Worm (Caenorhabditis elegans): Measurements from ENCODE around the gene Y32H12A.7.

Y32H12A.7 gene

ce11 chrIII:5338787-5339186 is 46.4 kb downstream of the Y32H12A.7 start:
- TF ChIP-seq cey-2 (tag; optimal IDR thresholded peaks at IDR 0.05; ENCODE audit: borderline replicate concordance, insufficient read depth) (no peak), sdz-12 (GFP tag; optimal IDR thresholded peaks at IDR 0.05) (no peak), hlh-30 (tag; optimal IDR thresholded peaks at IDR 0.05; ENCODE audit: insufficient read depth) (no peak), egl-27 (tag; optimal IDR thresholded peaks at IDR 0.05) (no peak), Y105C5A.15 (GFP tag; IDR thresholded peaks at IDR 0.05) (no peak), aha-1 (tag) (no peak), lir-3 (tag; optimal IDR thresholded peaks at IDR 0.05) (no peak), Y75B8A.6 (GFP tag; IDR thresholded peaks at IDR 0.05) (no peak), zip-2 (tag; optimal IDR thresholded peaks at IDR 0.05) (no peak), mdl-1 (tag; optimal IDR thresholded peaks at IDR 0.05) (no peak), mdt-29 (GFP tag; IDR thresholded peaks at IDR 0.05) (no peak), snpc-4 (tag; optimal IDR thresholded peaks at IDR 0.05) (no peak), F26F4.8 (GFP tag; conservative IDR thresholded peaks at IDR 0.05) (no peak), mep-1 (tag; optimal IDR thresholded peaks at IDR 0.05) (no peak), aly-2 (tag; optimal IDR thresholded peaks at IDR 0.05) (no peak), daf-8 (GFP tag; IDR thresholded peaks at IDR 0.05) (no peak), lin-39 (tag; optimal IDR thresholded peaks at IDR 0.05) (no peak), ceh-82 (tag; optimal IDR thresholded peaks at IDR 0.05) (no peak)

DNA sequence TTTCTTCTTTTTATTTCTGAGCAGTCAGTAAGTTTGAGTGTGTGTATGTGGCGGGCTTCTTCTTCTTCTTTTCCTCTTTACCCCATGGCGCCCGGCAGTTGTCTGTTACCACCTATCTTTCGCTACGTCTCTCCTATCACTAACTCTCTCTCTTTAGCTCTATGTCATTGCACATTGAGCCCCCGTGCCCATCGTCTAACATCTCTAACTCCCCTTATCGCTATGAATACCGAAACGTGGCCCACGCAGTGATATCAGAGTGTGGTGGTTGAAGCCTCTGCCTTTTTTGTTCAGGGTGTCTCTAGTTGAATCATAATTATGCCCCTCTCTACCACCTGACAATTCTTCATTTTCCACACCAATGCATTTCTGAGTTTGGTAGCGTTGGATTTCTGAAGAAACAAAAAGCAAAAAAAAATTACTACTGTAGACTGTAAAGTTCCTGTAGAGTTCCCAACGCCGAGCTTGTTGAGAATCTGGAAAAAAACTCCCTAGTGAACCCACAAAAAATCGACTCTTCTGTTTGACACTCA is 50.6 kb downstream of the Y32H12A.7 start:
- no peak for TF ChIP-seq aha-1 (tag)
- no peak for TF ChIP-seq mes-2 (tag; optimal IDR thresholded peaks at IDR 0.05; ENCODE audit: poor library complexity, severe bottlenecking)
- no peak for TF ChIP-seq set-16 (GFP tag; IDR thresholded peaks at IDR 0.05)
- no peak for TF ChIP-seq zfp-2 (tag; optimal IDR thresholded peaks at IDR 0.05)
- no peak for TF ChIP-seq madf-5 (GFP tag; IDR thresholded peaks at IDR 0.05)
- no peak for TF ChIP-seq unc-39 (tag; optimal IDR thresholded peaks at IDR 0.05)
- TF ChIP-seq sdz-12 (GFP tag; optimal IDR thresholded peaks at IDR 0.05) = no peak
- no peak for TF ChIP-seq fos-1 (tag; optimal IDR thresholded peaks at IDR 0.05)
- no peak for TF ChIP-seq nhr-102 (tag; optimal IDR thresholded peaks at IDR 0.05)
- no peak for TF ChIP-seq Y105C5A.15 (GFP tag; IDR thresholded peaks at IDR 0.05)
- TF ChIP-seq ztf-7 (tag; optimal IDR thresholded peaks at IDR 0.05) = no peak
- no peak for TF ChIP-seq ceh-62 (tag; optimal IDR thresholded peaks at IDR 0.05)
- no peak for TF ChIP-seq Y48G9A.11 (GFP tag; IDR thresholded peaks at IDR 0.05)
- no peak for TF ChIP-seq T26A8.4 (GFP tag; IDR thresholded peaks at IDR 0.05)
- peak; percentile 41 for TF ChIP-seq pqm-1 (tag; optimal IDR thresholded peaks at IDR 0.05)
- peak; percentile 31 for TF ChIP-seq nhr-28 (tag; optimal IDR thresholded peaks at IDR 0.05)
- no peak for TF ChIP-seq lin-38 (GFP tag; IDR thresholded peaks at IDR 0.05)
- no peak for TF ChIP-seq mep-1 (tag; optimal IDR thresholded peaks at IDR 0.05)
- no peak for TF ChIP-seq ZK546.5 (tag; optimal IDR thresholded peaks at IDR 0.05)
- TF ChIP-seq F10B5.3 (tag; optimal IDR thresholded peaks at IDR 0.05) = no peak
- TF ChIP-seq fkh-10 (GFP tag; optimal IDR thresholded peaks at IDR 0.05) = no peak
- TF ChIP-seq dmd-6 (GFP tag; IDR thresholded peaks at IDR 0.05) = peak; percentile 15; the same call in 1 of the 2 replicates
- TF ChIP-seq dmd-9 (GFP tag; IDR thresholded peaks at IDR 0.05) = no peak
- no peak for TF ChIP-seq spr-1 (tag; optimal IDR thresholded peaks at IDR 0.05)
- no peak for TF ChIP-seq vab-7 (GFP tag; IDR thresholded peaks at IDR 0.05)
- no peak for TF ChIP-seq lim-7 (GFP tag; IDR thresholded peaks at IDR 0.05)
- peak; percentile 57 for TF ChIP-seq mxl-3 (GFP tag; optimal IDR thresholded peaks at IDR 0.05)
- TF ChIP-seq ceh-44 (GFP tag; IDR thresholded peaks at IDR 0.05) = no peak
- no peak for TF ChIP-seq hmg-1.1 (GFP tag; IDR thresholded peaks at IDR 0.05)
- TF ChIP-seq dmd-8 (GFP tag; IDR thresholded peaks at IDR 0.05) = no peak
- no peak for TF ChIP-seq ZK337.2 (GFP tag; IDR thresholded peaks at IDR 0.05)
- TF ChIP-seq hlh-30 (tag; optimal IDR thresholded peaks at IDR 0.05; ENCODE audit: insufficient read depth) = peak; percentile 40
- peak in 1 of 2 experiments; percentile 99 for TF ChIP-seq unc-62 (GFP tag; optimal IDR thresholded peaks at IDR 0.05 in 1 of 2)
- no peak for TF ChIP-seq unc-62 (tag; optimal IDR thresholded peaks at IDR 0.05)
- TF ChIP-seq nhr-11 (tag; optimal IDR thresholded peaks at IDR 0.05) = no peak
- no peak for TF ChIP-seq daf-19 (GFP tag; conservative IDR thresholded peaks at IDR 0.05)
- TF ChIP-seq rbr-2 (tag; optimal IDR thresholded peaks at IDR 0.05) = no peak
- TF ChIP-seq hlh-11 (tag; optimal IDR thresholded peaks at IDR 0.05) = peak; percentile 55
- TF ChIP-seq lsy-2 (tag; optimal IDR thresholded peaks at IDR 0.05) = no peak

Measured in whole organism, L4 larva.